Fruit fly (Drosophila melanogaster): ENCODE data around the gene Rga.

Gene Rga

dm6 chr3R:5622985-5623630, 10.2 kb upstream of the Rga start (continued):
- TF ChIP-seq Doc3 (GFP tag; IDR thresholded peaks at IDR 0.05; ENCODE audit: partially characterized antibody) (no peak), Ptx1 (GFP tag; IDR thresholded peaks at IDR 0.05) (no peak), CG11085 (GFP tag; IDR thresholded peaks at IDR 0.05) (no peak), CG10321 (GFP tag; IDR thresholded peaks at IDR 0.05) (no peak), E2f1 (GFP tag; IDR thresholded peaks at IDR 0.05) (no peak), Kr (GFP tag; optimal IDR thresholded peaks at IDR 0.05) (peak; percentile 77), CG12236 (GFP tag; optimal IDR thresholded peaks at IDR 0.05) (peak; percentile 77), zf30C (GFP tag; optimal IDR thresholded peaks at IDR 0.05) (peak; percentile 44), CG4854 (GFP tag; optimal IDR thresholded peaks at IDR 0.05) (peak; percentile 77), ci (GFP tag; IDR thresholded peaks at IDR 0.05) (no peak), schlank (tag; optimal IDR thresholded peaks at IDR 0.05) (peak; percentile 62), Bteb2 (GFP tag; optimal IDR thresholded peaks at IDR 0.05) (peak; percentile 54), CG7839 (tag; optimal IDR thresholded peaks at IDR 0.05) (peak; percentile 57), pfk (GFP tag; optimal IDR thresholded peaks at IDR 0.05) (peak; percentile 86), ab (GFP tag; optimal IDR thresholded peaks at IDR 0.05) (no peak), gt (GFP tag; IDR thresholded peaks at IDR 0.05) (no peak), MTF-1 (GFP tag; optimal IDR thresholded peaks at IDR 0.05; ENCODE audit: borderline replicate concordance) (peak; percentile 93), CG11093 (GFP tag; IDR thresholded peaks at IDR 0.05) (peak; percentile 56; the same call in 1 of the 3 replicates), CG3163 (GFP tag; optimal IDR thresholded peaks at IDR 0.05) (peak; percentile 64), cg (GFP tag; optimal IDR thresholded peaks at IDR 0.05) (peak; percentile 83), aop (GFP tag; IDR thresholded peaks at IDR 0.05) (no peak), Doc2 (GFP tag; IDR thresholded peaks at IDR 0.05) (no peak), HLH3B (GFP tag; IDR thresholded peaks at IDR 0.05) (no peak), YL-1 (GFP tag; optimal IDR thresholded peaks at IDR 0.05) (peak; percentile 77), CG12942 (GFP tag; optimal IDR thresholded peaks at IDR 0.05) (peak; percentile 81), CG8924 (tag; optimal IDR thresholded peaks at IDR 0.05) (peak; percentile 89), repo (GFP tag; optimal IDR thresholded peaks at IDR 0.05) (peak; percentile 75), CG10959 (GFP tag; IDR thresholded peaks at IDR 0.05) (no peak), CG7357 (GFP tag; IDR thresholded peaks at IDR 0.05) (no peak), GATAe (GFP tag; conservative IDR thresholded peaks at IDR 0.05) (no peak), ems (GFP tag; optimal IDR thresholded peaks at IDR 0.05) (peak; percentile 33), Side (GFP tag; optimal IDR thresholded peaks at IDR 0.05) (peak; percentile 77), Aef1 (GFP tag; IDR thresholded peaks at IDR 0.05) (no peak), Hmr (GFP tag; optimal IDR thresholded peaks at IDR 0.05) (peak; percentile 86), CG10979 (tag; optimal IDR thresholded peaks at IDR 0.05) (peak; percentile 46), CG6254 (GFP tag; optimal IDR thresholded peaks at IDR 0.05) (peak; percentile 78), mld (GFP tag; IDR thresholded peaks at IDR 0.05; ENCODE audit: partially characterized antibody) (no peak), Bdp1 (GFP tag; optimal IDR thresholded peaks at IDR 0.05) (peak; percentile 65), emc (GFP tag; optimal IDR thresholded peaks at IDR 0.05) (peak; percentile 37), CG8388 (GFP tag; optimal IDR thresholded peaks at IDR 0.05) (peak; percentile 51), pnt (GFP tag; optimal IDR thresholded peaks at IDR 0.05) (peak; percentile 48), CG12769 (tag; optimal IDR thresholded peaks at IDR 0.05) (peak; percentile 73), crc (GFP tag; optimal IDR thresholded peaks at IDR 0.05) (peak; percentile 50), zfh1 (GFP tag; IDR thresholded peaks at IDR 0.05) (no peak), vvl (GFP tag; IDR thresholded peaks at IDR 0.05) (no peak), fd3F (GFP tag; optimal IDR thresholded peaks at IDR 0.05) (peak; percentile 71), unpg (GFP tag; optimal IDR thresholded peaks at IDR 0.05) (peak; percentile 74), D (optimal IDR thresholded peaks at IDR 0.05) (no peak), D (GFP tag; optimal IDR thresholded peaks at IDR 0.05) (peak; percentile 85), CG1603 (tag; optimal IDR thresholded peaks at IDR 0.05) (peak; percentile 81), CG14050 (GFP tag; IDR thresholded peaks at IDR 0.05) (no peak)

All from whole organism, embryonic.